Worm (Caenorhabditis elegans): ENCODE data around the gene mmad-1.

ce11 chrIII:13555234-13555633 is 6.4 kb upstream of the mmad-1 start, which contains the start of gene scav-2:
- no peak for TF ChIP-seq tbx-37 (GFP tag; conservative IDR thresholded peaks at IDR 0.05)
- TF ChIP-seq hnd-1 (tag; optimal IDR thresholded peaks at IDR 0.05), result no peak
- no peak for TF ChIP-seq ama-1 (optimal IDR thresholded peaks at IDR 0.05)
- no peak for TF ChIP-seq ceh-36 (tag; optimal IDR thresholded peaks at IDR 0.05)
- TF ChIP-seq pes-1 (GFP tag; IDR thresholded peaks at IDR 0.05), result no peak
- no peak for TF ChIP-seq F13C5.2 (tag; optimal IDR thresholded peaks at IDR 0.05)
- TF ChIP-seq ets-7 (tag; optimal IDR thresholded peaks at IDR 0.05), result no peak
- no peak for TF ChIP-seq aly-1 (tag; optimal IDR thresholded peaks at IDR 0.05)
- no peak for TF ChIP-seq flt-1 (GFP tag; IDR thresholded peaks at IDR 0.05)
- no peak for TF ChIP-seq tbx-11 (GFP tag; IDR thresholded peaks at IDR 0.05)

All from whole organism, early embryonic.